Worm (Caenorhabditis elegans): ENCODE measurements around the gene ZC204.14.
"Not testable (repeated sequence)": the region's sequence is repeated elsewhere in the genome, so short reads cannot be mapped to it uniquely, and the experiment has no call there.

- TF ChIP-seq aly-2, zag-1, nhr-76, elt-2 (tag; optimal IDR thresholded peaks at IDR 0.05): not testable (repeated sequence)
These were observed 1.4 kb downstream of the ZC204.14 start for ce11 chrII:1661300-1661838.

Data from whole organism, L1 larva.